Fruit fly (Drosophila melanogaster) whole organism, embryonic: Measurements from ENCODE around the gene CG31792.
A peak's percentile ranks its signal among the peaks of the same experiment; 100 is the strongest.

ENCODE experiments used
- Abd-B ChIP-seq: fragments of 200-800 bp; sonication (Bioruptor generic); optimal IDR thresholded peaks from 2 replicates; lab custom pipeline; 2018; ENCODE audit warnings: missing biosample characterization, mild to moderate bottlenecking, missing genetic modification characterization, moderate library complexity
- Adf1 ChIP-seq: fragments of 200-800 bp; sonication (Bioruptor generic); IDR thresholded peaks from 2 replicates; pipeline ENCODE4 v1.3.6; 2022; ENCODE audit warnings: missing biosample characterization, missing genetic modification characterization
- Aef1 ChIP-seq: fragments of 200-800 bp; sonication (Bioruptor generic); IDR thresholded peaks from 3 replicates; pipeline ENCODE4 v1.3.6; 2022; ENCODE audit warnings: missing biosample characterization, missing genetic modification characterization
- Atf3 ChIP-seq: fragments of 200-800 bp; sonication (Bioruptor generic); optimal IDR thresholded peaks from 3 replicates; lab custom pipeline; 2016; ENCODE audit warnings: missing biosample characterization, missing genetic modification characterization
- CG10147 ChIP-seq: fragments of 200-800 bp; sonication (Bioruptor generic); optimal IDR thresholded peaks from 2 replicates; lab custom pipeline; 2019; ENCODE audit warnings: missing biosample characterization, mild to moderate bottlenecking, missing genetic modification characterization, moderate library complexity
- CG11398 ChIP-seq: fragments of 200-800 bp; sonication (Bioruptor generic); optimal IDR thresholded peaks from 2 replicates; lab custom pipeline; 2016; ENCODE audit warnings: missing biosample characterization, missing genetic modification characterization
- CG12236 ChIP-seq: fragments of 200-800 bp; sonication (Bioruptor generic); optimal IDR thresholded peaks from 2 replicates; lab custom pipeline; 2016; ENCODE audit warnings: missing biosample characterization, missing genetic modification characterization
- CG12744 ChIP-seq: fragments of 200-800 bp; sonication (Bioruptor generic); optimal IDR thresholded peaks from 2 replicates; lab custom pipeline; 2016; ENCODE audit warnings: missing biosample characterization, missing genetic modification characterization
- CG15601 ChIP-seq: fragments of 200-800 bp; sonication (Bioruptor generic); optimal IDR thresholded peaks from 3 replicates; lab custom pipeline; 2019; ENCODE audit warnings: missing biosample characterization, mild to moderate bottlenecking, missing genetic modification characterization, moderate library complexity
- CG17328 ChIP-seq: fragments of 200-800 bp; sonication (Bioruptor generic); IDR thresholded peaks from 2 replicates; pipeline ENCODE4 v1.3.6; 2022; ENCODE audit warnings: missing biosample characterization, missing genetic modification characterization
- CG34224 ChIP-seq: fragments of 200-800 bp; sonication (Bioruptor generic); IDR thresholded peaks from 3 replicates; pipeline ENCODE4 v1.3.6; 2022; ENCODE audit warnings: missing biosample characterization, missing genetic modification characterization; ENCODE audit not compliant: partially characterized antibody
- CG5245 ChIP-seq: fragments of 200-800 bp; sonication (Bioruptor generic); optimal IDR thresholded peaks from 3 replicates; lab custom pipeline; 2016; ENCODE audit warnings: missing biosample characterization, missing genetic modification characterization
- CG6689 ChIP-seq: fragments of 200-800 bp; sonication (Bioruptor generic); IDR thresholded peaks from 2 replicates; pipeline ENCODE4 v1.3.6; 2022; ENCODE audit warnings: missing biosample characterization, missing genetic modification characterization
- CG6854 ChIP-seq: fragments of 200-800 bp; sonication (Bioruptor generic); optimal IDR thresholded peaks from 3 replicates; lab custom pipeline; 2017; ENCODE audit warnings: missing biosample characterization, mild to moderate bottlenecking, missing genetic modification characterization
- CG7987 ChIP-seq: fragments of 200-800 bp; sonication (Bioruptor generic); optimal IDR thresholded peaks from 2 replicates; lab custom pipeline; 2018; ENCODE audit warnings: missing biosample characterization, mild to moderate bottlenecking, missing genetic modification characterization, moderate library complexity
- CG9215 ChIP-seq: fragments of 200-800 bp; sonication (Bioruptor generic); IDR thresholded peaks from 2 replicates; pipeline ENCODE4 v1.3.6; 2022; ENCODE audit warnings: missing biosample characterization, missing genetic modification characterization
- CG9932 ChIP-seq: fragments of 200-800 bp; sonication (Bioruptor generic); IDR thresholded peaks from 2 replicates; pipeline ENCODE4 v1.3.6; 2022; ENCODE audit warnings: missing biosample characterization, missing genetic modification characterization
- CoRest ChIP-seq: fragments of 200-800 bp; sonication (Bioruptor generic); optimal IDR thresholded peaks from 3 replicates; lab custom pipeline; 2018; ENCODE audit warnings: missing biosample characterization, mild to moderate bottlenecking, missing genetic modification characterization, moderate library complexity
- CrebB ChIP-seq: fragments of 200-800 bp; sonication (Bioruptor generic); optimal IDR thresholded peaks from 3 replicates; lab custom pipeline; 2018; ENCODE audit warnings: missing biosample characterization, mild to moderate bottlenecking, missing genetic modification characterization
- Dbx ChIP-seq: fragments of 200-800 bp; sonication (Bioruptor generic); IDR thresholded peaks from 3 replicates; pipeline ENCODE4 v1.3.6; 2022; ENCODE audit warnings: missing biosample characterization, missing genetic modification characterization
- Deaf1 ChIP-seq: fragments of 200-800 bp; optimal IDR thresholded peaks from 3 replicates; lab custom pipeline; 2019; ENCODE audit warnings: missing biosample characterization, mild to moderate bottlenecking, missing genetic modification characterization, moderate library complexity
- E2f1 ChIP-seq: fragments of 200-800 bp; sonication (Bioruptor generic); IDR thresholded peaks from 2 replicates; pipeline ENCODE4 v1.3.6; 2022; ENCODE audit warnings: missing biosample characterization, missing genetic modification characterization
- Ets65A ChIP-seq: fragments of 200-800 bp; sonication (Bioruptor generic); peaks from one replicate; lab custom pipeline; 2016; ENCODE audit warnings: missing biosample characterization, missing genetic modification characterization
- HLHmδ ChIP-seq: fragments of 200-800 bp; sonication (Bioruptor generic); optimal IDR thresholded peaks from 2 replicates; lab custom pipeline; 2018; ENCODE audit warnings: missing biosample characterization, mild to moderate bottlenecking, missing genetic modification characterization, moderate library complexity
- Mes4 ChIP-seq: fragments of 200-800 bp; sonication (Bioruptor generic); optimal IDR thresholded peaks from 2 replicates; lab custom pipeline; 2016; ENCODE audit warnings: missing biosample characterization, missing genetic modification characterization
- NC2α ChIP-seq: fragments of 200-800 bp; sonication (Bioruptor generic); optimal IDR thresholded peaks from 2 replicates; lab custom pipeline; 2016; ENCODE audit warnings: missing biosample characterization, missing genetic modification characterization
- Neu2 ChIP-seq: fragments of 200-800 bp; sonication (Bioruptor generic); optimal IDR thresholded peaks from 3 replicates; lab custom pipeline; 2016; ENCODE audit warnings: missing biosample characterization, missing genetic modification characterization, borderline replicate concordance
- Nf-YB ChIP-seq: fragments of 200-800 bp; sonication (Bioruptor generic); optimal IDR thresholded peaks from 3 replicates; lab custom pipeline; 2019; ENCODE audit warnings: missing biosample characterization, mild to moderate bottlenecking, missing genetic modification characterization, moderate library complexity
- Opbp ChIP-seq: fragments of 200-800 bp; sonication (Bioruptor generic); IDR thresholded peaks from 3 replicates; pipeline ENCODE4 v1.3.6; 2022; ENCODE audit warnings: missing biosample characterization, missing genetic modification characterization; ENCODE audit not compliant: partially characterized antibody
- PHDP ChIP-seq: fragments of 200-800 bp; sonication (Bioruptor generic); optimal IDR thresholded peaks from 3 replicates; lab custom pipeline; 2018; ENCODE audit warnings: missing biosample characterization, mild to moderate bottlenecking, missing genetic modification characterization, moderate library complexity
- Scr ChIP-seq: fragments of 200-800 bp; sonication (Bioruptor generic); IDR thresholded peaks from 2 replicates; pipeline ENCODE4 v1.3.6; 2022; ENCODE audit warnings: missing biosample characterization, missing genetic modification characterization; ENCODE audit not compliant: partially characterized antibody
- Sry-δ ChIP-seq: fragments of 200-800 bp; sonication (Bioruptor generic); optimal IDR thresholded peaks from 2 replicates; lab custom pipeline; 2016; ENCODE audit warnings: missing biosample characterization, missing genetic modification characterization
- chif ChIP-seq, 2 experiments: fragments of 200-800 bp; sonication (Bioruptor generic); optimal IDR thresholded peaks; 3 replicates each; lab custom pipeline; 2016; ENCODE audit warnings: missing biosample characterization in 2 of 2, missing genetic modification characterization in 2 of 2
- disco-r ChIP-seq: fragments of 200-800 bp; sonication (Bioruptor generic); optimal IDR thresholded peaks from 2 replicates; lab custom pipeline; 2016; ENCODE audit warnings: missing biosample characterization, missing genetic modification characterization
- ems ChIP-seq: fragments of 200-800 bp; sonication (Bioruptor generic); optimal IDR thresholded peaks from 3 replicates; lab custom pipeline; 2016; ENCODE audit warnings: missing biosample characterization, missing genetic modification characterization
- eve ChIP-seq, 2 experiments: fragments of >200 bp; optimal IDR thresholded peaks; 2 replicates each; lab custom pipeline; 2017; ENCODE audit warnings: missing biosample characterization in 2 of 2, missing genetic modification characterization in 2 of 2
- exex ChIP-seq: fragments of 200-800 bp; sonication (Bioruptor generic); optimal IDR thresholded peaks from 4 replicates; lab custom pipeline; 2018; ENCODE audit warnings: missing biosample characterization, mild to moderate bottlenecking, missing genetic modification characterization, moderate library complexity
- fd3F ChIP-seq: fragments of 200-800 bp; sonication (Bioruptor generic); optimal IDR thresholded peaks from 2 replicates; lab custom pipeline; 2018; ENCODE audit warnings: missing biosample characterization, mild to moderate bottlenecking, missing genetic modification characterization, moderate library complexity
- hkb ChIP-seq, 2 experiments: fragments of 200-800 bp in 1 of 2; fragments of >200 bp in 1 of 2; sonication (Bioruptor generic) in 1 of 2; IDR thresholded peaks in 1 of 2; optimal IDR thresholded peaks in 1 of 2; 2 replicates each; pipeline versions ENCODE4 v1.3.6 to Lab custom; 2017 to 2022; ENCODE audit warnings: missing biosample characterization in 1 of 2, missing genetic modification characterization in 1 of 2
- klu ChIP-seq: fragments of 200-800 bp; sonication (Bioruptor generic); IDR thresholded peaks from 2 replicates; pipeline ENCODE4 v1.3.6; 2022; ENCODE audit warnings: missing biosample characterization, missing genetic modification characterization
- nmo ChIP-seq: fragments of 200-800 bp; sonication (Bioruptor generic); optimal IDR thresholded peaks from 2 replicates; lab custom pipeline; 2018; ENCODE audit warnings: missing biosample characterization, mild to moderate bottlenecking, missing genetic modification characterization, moderate library complexity
- peb ChIP-seq: fragments of 200-800 bp; sonication (Bioruptor generic); IDR thresholded peaks from 2 replicates; pipeline ENCODE4 v1.3.6; 2022; ENCODE audit warnings: missing biosample characterization, missing genetic modification characterization
- pho ChIP-seq: fragments of 200-800 bp; sonication (Bioruptor generic); optimal IDR thresholded peaks from 2 replicates; lab custom pipeline; 2016; ENCODE audit warnings: missing biosample characterization, missing genetic modification characterization
- pros ChIP-seq: fragments of 200-800 bp; sonication (Bioruptor generic); optimal IDR thresholded peaks from 3 replicates; lab custom pipeline; 2019; ENCODE audit warnings: missing biosample characterization, mild to moderate bottlenecking, missing genetic modification characterization, moderate library complexity
- scrt ChIP-seq: fragments of 200-800 bp; sonication (Bioruptor generic); optimal IDR thresholded peaks from 2 replicates; lab custom pipeline; 2018; ENCODE audit warnings: missing biosample characterization, mild to moderate bottlenecking, missing genetic modification characterization, moderate library complexity
- sqz ChIP-seq: fragments of 200-800 bp; sonication (Bioruptor generic); optimal IDR thresholded peaks from 3 replicates; lab custom pipeline; 2018; ENCODE audit warnings: missing biosample characterization, mild to moderate bottlenecking, missing genetic modification characterization
- tap ChIP-seq: fragments of 200-800 bp; optimal IDR thresholded peaks from 3 replicates; lab custom pipeline; 2019; ENCODE audit warnings: missing biosample characterization, mild to moderate bottlenecking, missing genetic modification characterization, moderate library complexity
- tll ChIP-seq, 2 experiments: fragments of 200-800 bp in 1 of 2; fragments of >200 bp in 1 of 2; sonication (Bioruptor generic) in 1 of 2; optimal IDR thresholded peaks; 2 replicates each; lab custom pipeline; 2017 to 2019; ENCODE audit warnings: missing biosample characterization in 2 of 2, missing genetic modification characterization in 2 of 2, mild to moderate bottlenecking in 1 of 2, moderate library complexity in 1 of 2
- zfh2 ChIP-seq: fragments of 200-800 bp; sonication (Bioruptor generic); optimal IDR thresholded peaks from 2 replicates; lab custom pipeline; 2016; ENCODE audit warnings: missing biosample characterization, missing genetic modification characterization

The CG31792 gene

DNA sequence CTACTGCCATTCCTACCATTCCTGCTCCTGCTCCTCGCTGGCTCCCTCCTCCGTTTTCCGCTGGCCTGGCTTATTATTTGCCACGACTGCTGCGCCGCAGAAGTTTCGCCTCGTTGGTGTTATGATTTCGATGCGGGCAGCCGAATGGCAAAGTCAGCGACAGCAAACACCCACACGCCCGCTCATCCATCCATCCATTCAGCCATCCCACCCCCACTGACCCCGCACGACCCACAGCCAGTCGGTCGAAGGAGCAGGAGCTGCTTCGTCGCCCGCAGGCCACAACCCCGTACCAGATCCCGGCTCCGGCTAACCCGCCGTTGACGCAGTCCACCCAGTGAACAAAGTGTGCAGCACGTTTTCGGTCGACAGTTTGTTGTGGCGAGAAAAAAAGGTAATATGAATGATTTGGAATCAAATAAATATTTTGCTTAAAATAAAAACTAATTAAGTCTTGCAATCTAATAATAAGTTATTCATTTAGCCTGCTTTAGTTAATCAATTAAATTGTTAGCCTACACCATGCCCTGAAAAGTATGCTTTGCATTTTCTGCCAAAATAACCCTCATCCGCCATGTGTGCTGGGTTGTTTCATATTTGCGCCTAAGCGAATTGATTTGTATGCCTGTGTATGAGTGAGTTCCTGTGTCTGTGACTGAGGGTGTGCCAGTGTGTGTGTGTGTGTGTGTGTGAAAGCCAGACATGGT, 29.4 kb downstream of the CG31792 start (continued):
- TF ChIP-seq CG17328 (no peak), peb (GFP tag; lab: Robert Waterston, UW) (no peak), klu (GFP tag; lab: Robert Waterston, UW) (no peak), E2f1 (GFP tag; lab: Robert Waterston, UW) (no peak), ems (GFP tag; lab: Kevin White, UChicago) (peak; percentile 6), hkb (optimal IDR thresholded peaks at IDR 0.05; lab: Kevin White, UChicago) (no peak), hkb (GFP tag; IDR thresholded peaks at IDR 0.05; lab: Robert Waterston, UW) (peak; percentile 49; the same call in 1 of the 2 replicates), fd3F (GFP tag; lab: Kevin White, UChicago) (peak; percentile 50), chif (GFP tag; optimal IDR thresholded peaks at IDR 0.05; lab: Kevin White, UChicago) (no peak), exex (tag; lab: Kevin White, UChicago) (peak; percentile 33), Neu2 (no peak), tll (GFP tag; optimal IDR thresholded peaks at IDR 0.05; lab: Kevin White, UChicago) (no peak), scrt (peak; percentile 64), Nf-YB (GFP tag; lab: Kevin White, UChicago) (peak; percentile 14), CG12236 (no peak), CG10147 (GFP tag; lab: Kevin White, UChicago) (peak; percentile 76), CG7987 (GFP tag; lab: Kevin White, UChicago) (no peak), PHDP (peak; percentile 66), zfh2 (GFP tag; lab: Kevin White, UChicago) (peak; percentile 45), CG9932 (GFP tag; lab: Robert Waterston, UW) (peak; percentile 38; the same call in 1 of the 2 replicates), pho (peak; percentile 34), Mes4 (GFP tag; lab: Kevin White, UChicago) (no peak), CoRest (tag; lab: Kevin White, UChicago) (peak; percentile 70), eve (GFP tag; optimal IDR thresholded peaks at IDR 0.05; lab: Kevin White, UChicago) (no peak), CG6854 (GFP tag; lab: Kevin White, UChicago) (peak; percentile 63), CrebB (tag; lab: Kevin White, UChicago) (peak; percentile 16), CG12744 (GFP tag; lab: Kevin White, UChicago) (peak; percentile 31), pros (GFP tag; lab: Kevin White, UChicago) (no peak), Dbx (GFP tag; lab: Robert Waterston, UW) (no peak), Deaf1 (peak; percentile 64), nmo (peak; percentile 43), disco-r (GFP tag; lab: Kevin White, UChicago) (no peak), Opbp (GFP tag; lab: Robert Waterston, UW) (no peak), CG34224 (GFP tag; lab: Robert Waterston, UW) (no peak), Atf3 (GFP tag; lab: Kevin White, UChicago) (no peak), Scr (GFP tag; lab: Robert Waterston, UW) (no peak), Adf1 (peak; percentile 41; the same call in 1 of the 2 replicates), Sry-δ (GFP tag; lab: Kevin White, UChicago) (no peak), Ets65A (GFP tag; lab: Kevin White, UChicago) (peak; percentile 81), NC2α (no peak), CG6689 (GFP tag; lab: Robert Waterston, UW) (no peak; the same call in 1 of the 2 replicates), CG5245 (no peak), CG15601 (tag; lab: Kevin White, UChicago) (peak; percentile 15), sqz (GFP tag; lab: Kevin White, UChicago) (no peak), HLHmδ (GFP tag; lab: Kevin White, UChicago) (no peak), tap (peak; percentile 41), CG9215 (GFP tag; lab: Robert Waterston, UW) (peak; percentile 46), CG11398 (no peak), Aef1 (GFP tag; lab: Robert Waterston, UW) (no peak; the same call in 2 of the 3 replicates), Abd-B (GFP tag; lab: Kevin White, UChicago) (no peak)
